Fruit fly (Drosophila melanogaster) whole organism, larva: ENCODE measurements around the gene Scgbeta.
A peak's percentile ranks its signal among the peaks of the same experiment; 100 is the strongest.

Experiments used
- noc ChIP-seq: fragments of 200-800 bp; sonication (Bioruptor generic); optimal IDR thresholded peaks from 3 replicates; lab custom pipeline; 2019; ENCODE audit warnings: missing biosample characterization, mild to moderate bottlenecking, missing genetic modification characterization, moderate library complexity

Gene Scgbeta

dm6 chr3R:12442601-12443533, 20.6 kb upstream of the Scgbeta start:
- TF ChIP-seq noc (tag; lab: Kevin White, UChicago), result peak; percentile 92

- TF ChIP-seq noc (tag; lab: Kevin White, UChicago), result peak; percentile 33
Observed at dm6 chr3R:12441008-12441606, 18.9 kb upstream of the Scgbeta start.

dm6 chr3R:12439401-12440143, 17.3 kb upstream of the Scgbeta start, which contains the start of gene Desat1:
TSS of gene Desat1 (plus strand) at chr3R:12439600.
- TF ChIP-seq noc (tag; lab: Kevin White, UChicago), result no peak

DNA sequence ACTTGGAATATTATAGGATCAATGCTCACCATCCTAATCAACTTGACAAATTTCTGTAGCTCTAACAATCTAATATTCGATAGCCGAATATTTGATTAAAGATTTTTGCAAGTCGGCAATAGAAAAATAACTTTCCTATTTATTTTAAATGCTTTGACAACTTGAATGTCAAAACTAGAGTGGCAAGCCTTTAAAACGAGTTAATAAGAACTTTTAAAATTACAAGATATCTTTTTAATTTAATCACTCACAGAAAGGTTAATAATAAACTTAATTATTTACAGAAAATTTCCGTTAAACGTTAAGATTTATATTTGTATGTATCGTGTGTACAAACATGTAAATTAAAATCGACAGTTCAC, 16.8 kb upstream of the Scgbeta start, which contains the start of the genes CG17207 and CG46427:
TSS of gene CG17207 (minus strand) at position 101 of the 362 bp plus-strand sequence.
TSS of gene CG46427 (minus strand) at position 101 of the 362 bp plus-strand sequence.
- TF ChIP-seq noc (tag; lab: Kevin White, UChicago), result no peak

DNA sequence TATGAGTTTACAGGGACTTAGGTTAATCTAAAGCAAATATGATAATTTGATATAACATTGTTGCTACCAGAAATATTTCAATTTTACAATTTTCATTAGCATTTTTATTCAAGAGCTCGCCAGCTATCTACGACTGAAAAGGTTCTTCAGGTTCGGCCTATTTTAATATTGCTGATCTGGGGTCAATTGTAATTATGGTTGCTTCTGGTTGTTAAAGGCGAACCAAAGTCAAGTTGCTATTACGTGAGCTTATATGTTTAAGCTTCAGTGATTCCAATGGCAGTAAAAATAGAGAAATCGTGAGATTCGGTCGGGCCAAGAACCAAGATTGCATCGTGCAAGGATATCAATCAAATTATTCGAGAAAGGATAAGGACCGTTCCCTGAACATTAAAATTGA, 13.7 kb upstream of the Scgbeta start, which contains the start of gene Desat2:
TSS of gene Desat2 (plus strand) at position 301 of the 400 bp plus-strand sequence.
- TF ChIP-seq noc (tag; lab: Kevin White, UChicago), result no peak

DNA sequence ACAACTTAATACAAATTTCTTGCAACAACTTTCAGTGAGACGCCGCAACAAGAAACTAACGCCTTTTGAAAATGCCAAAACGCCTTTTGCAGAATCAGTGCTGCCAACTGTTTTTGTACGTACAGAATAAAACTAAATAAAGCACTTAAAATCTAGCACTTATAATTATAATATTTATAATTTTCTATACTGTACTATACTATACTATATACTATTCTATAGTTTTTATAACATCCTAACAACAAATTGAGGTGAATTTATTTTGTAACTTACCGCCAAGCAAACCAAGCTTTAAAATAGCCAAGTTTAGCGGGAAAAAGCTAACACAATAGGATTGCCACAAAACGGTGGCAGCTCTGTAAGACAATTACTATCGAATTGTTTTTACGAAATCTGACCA, 11.5 kb upstream of the Scgbeta start, which contains the start of the genes Aos1 and Srlp:
TSS of gene Aos1 (minus strand) at position 59 of the 400 bp plus-strand sequence.
TSS of gene Srlp (plus strand) at position 335 of the 400 bp plus-strand sequence.
- peak; percentile 65 for TF ChIP-seq noc (tag; lab: Kevin White, UChicago)

DNA sequence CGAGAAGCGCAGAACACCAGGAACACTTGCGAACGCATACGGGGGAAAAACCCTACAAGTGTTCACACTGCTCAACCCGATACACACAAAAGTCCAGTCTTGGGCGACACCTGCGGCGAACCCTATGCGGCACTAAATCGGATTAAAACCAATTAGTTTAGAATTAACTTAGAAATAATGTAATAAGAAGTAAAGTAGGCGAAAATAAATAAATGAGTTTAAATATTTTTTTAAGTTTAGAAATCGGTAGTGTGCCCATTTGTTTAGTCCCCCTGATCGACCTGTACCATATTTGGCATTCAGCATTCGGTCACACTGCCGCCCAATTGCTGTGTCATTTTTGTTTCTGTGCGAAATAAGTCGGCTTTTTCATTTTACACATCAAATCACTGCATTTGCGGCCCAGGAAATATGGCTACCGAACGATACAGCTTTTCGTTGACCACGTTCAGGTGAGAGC, 8.8 kb upstream of the Scgbeta start, which contains the start of gene Prosalpha2:
TSS of gene Prosalpha2 (plus strand) at position 292 of the 460 bp plus-strand sequence.
- no peak for TF ChIP-seq noc (tag; lab: Kevin White, UChicago)

DNA sequence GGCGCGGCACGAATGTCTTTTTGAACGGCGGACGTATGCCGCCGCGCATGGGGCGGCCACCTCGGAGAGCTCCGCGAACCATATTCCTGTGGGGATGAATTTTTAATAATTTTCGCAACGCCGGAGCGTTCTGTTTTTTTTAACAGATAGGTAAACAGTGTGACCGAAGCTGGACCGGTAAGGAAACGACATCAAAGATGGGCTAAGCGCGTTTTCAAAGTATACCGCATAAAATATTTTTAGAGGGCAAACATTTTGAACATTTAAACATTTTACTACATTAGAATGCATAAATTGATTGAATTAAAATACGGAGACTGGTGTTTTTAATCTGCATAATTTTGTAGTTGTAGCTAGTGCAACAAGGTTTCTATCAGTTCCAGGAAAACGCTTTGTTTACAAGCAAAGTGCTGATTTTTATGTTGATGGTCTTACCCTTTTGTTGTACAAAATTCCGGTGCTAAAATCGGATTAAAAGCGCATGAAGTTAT, 6.9 kb upstream of the Scgbeta start, which contains the start of the genes CG5641 and CG5245:
TSS of gene CG5641 (minus strand) at position 163 of the 491 bp plus-strand sequence.
TSS of gene CG5245 (plus strand) at position 441 of the 491 bp plus-strand sequence.
- TF ChIP-seq noc (tag; lab: Kevin White, UChicago), result no peak

DNA sequence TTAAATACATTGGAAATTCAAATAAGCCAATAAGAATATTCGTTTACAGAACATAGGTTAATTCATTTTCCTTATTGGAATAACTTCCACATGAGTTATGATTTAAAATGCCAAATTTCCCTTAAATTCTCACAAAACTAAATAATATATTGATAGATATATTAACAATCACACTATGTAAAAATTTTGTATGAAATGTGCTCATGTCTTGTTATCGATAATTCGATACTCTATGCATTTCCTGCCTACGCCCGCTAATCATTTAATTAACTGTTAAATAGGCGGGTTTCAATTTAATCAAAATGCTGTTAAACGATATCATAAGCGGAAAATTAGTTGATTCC, 4.1 kb upstream of the Scgbeta start, which contains the start of gene NANS:
TSS of gene NANS (plus strand) at position 269 of the 344 bp plus-strand sequence.
- TF ChIP-seq noc (tag; lab: Kevin White, UChicago), result no peak

DNA sequence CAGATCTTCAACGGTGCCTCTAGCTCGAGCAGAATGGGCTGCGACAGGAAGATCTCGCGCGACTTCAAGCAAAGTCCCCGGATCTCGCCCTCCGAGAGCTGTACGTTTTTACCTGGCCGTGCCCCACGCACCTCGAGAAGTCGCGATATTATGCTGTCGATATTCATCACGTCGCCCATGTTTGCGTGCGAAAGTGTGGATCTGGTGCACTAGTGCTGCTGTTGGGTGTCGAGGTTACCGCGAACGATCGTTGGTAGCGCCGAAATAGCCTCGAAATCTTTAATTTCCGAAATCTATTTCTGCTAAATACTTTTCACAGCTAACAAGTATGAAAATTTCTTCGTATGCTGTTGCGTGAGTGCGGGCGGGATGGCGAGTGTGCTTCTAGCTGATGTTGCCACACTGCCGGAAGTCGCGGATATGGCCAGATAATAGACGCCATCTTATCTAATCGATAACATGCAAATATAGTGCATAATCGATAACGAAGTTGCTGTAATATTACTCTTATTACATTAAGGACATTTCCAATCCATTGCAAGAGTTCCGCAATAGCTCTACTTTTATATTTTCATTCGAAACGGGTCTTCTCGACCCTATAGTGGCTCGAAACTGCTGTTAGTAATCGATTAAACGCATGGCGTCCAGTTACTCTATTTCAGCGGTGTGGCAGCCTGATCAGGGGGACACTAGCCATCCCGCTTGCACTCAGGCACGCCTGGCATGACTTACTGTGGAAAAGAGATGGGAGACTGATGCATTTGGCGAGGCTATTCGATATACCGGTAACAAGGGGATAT, 3.5 kb upstream of the Scgbeta start, which contains the start of gene Pp1-87B:
TSS of gene Pp1-87B (minus strand) at position 408 of the 800 bp plus-strand sequence.
- no peak for TF ChIP-seq noc (tag; lab: Kevin White, UChicago)

dm6 chr3R:12423997-12424396, 1.8 kb upstream of the Scgbeta start:
- no peak for TF ChIP-seq noc (tag; lab: Kevin White, UChicago)

dm6 chr3R:12413274-12413958, 8.8 kb downstream of the Scgbeta start, which contains the start of the genes Dip-C and pps:
TSS of gene Dip-C (minus strand) at chr3R:12413759.
TSS of gene pps (plus strand) at chr3R:12413828.
- no peak for TF ChIP-seq noc (tag; lab: Kevin White, UChicago)

DNA sequence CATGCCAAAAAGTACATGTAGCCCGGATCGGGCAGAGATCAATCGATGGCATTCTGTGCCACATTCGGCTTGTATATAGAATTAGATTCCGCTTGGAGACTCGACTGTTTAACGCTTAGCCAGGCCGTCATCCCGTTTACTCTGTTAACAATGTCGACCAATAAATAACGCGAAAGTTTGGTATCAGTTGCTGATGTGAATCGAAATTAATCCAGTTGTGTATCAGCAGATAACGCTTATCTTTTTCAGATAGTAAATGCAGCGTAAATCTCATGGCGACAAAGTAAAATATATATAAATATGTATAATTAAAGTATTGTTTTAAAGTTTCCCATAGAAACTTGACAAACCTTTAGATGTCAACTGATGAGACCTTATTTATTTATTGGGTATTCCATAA, 10.8 kb downstream of the Scgbeta start:
- TF ChIP-seq noc (tag; lab: Kevin White, UChicago), result peak; percentile 63
